Worm (Caenorhabditis elegans) whole organism, late embryonic: ENCODE data around the gene H10E21.5.

ENCODE experiments used
- ama-1 ChIP-seq: fragments of 150-350 bp; optimal IDR thresholded peaks from 2 replicates; lab custom pipeline; 2014
- ceh-19 ChIP-seq: fragments of 200-800 bp; sonication (Bioruptor generic); optimal IDR thresholded peaks from 2 replicates; lab custom pipeline; 2018; ENCODE audit warnings: mild to moderate bottlenecking, missing genetic modification characterization, missing compliant biosample characterization
- ceh-30 ChIP-seq: fragments of 150-350 bp; optimal IDR thresholded peaks from 2 replicates; lab custom pipeline; 2014; ENCODE audit warnings: missing biosample characterization, missing genetic modification characterization
- dve-1 ChIP-seq: sonication (generic microtip); optimal IDR thresholded peaks from 2 replicates; lab custom pipeline; 2017; ENCODE audit warnings: antibody characterized with exemption, mild to moderate bottlenecking, missing genetic modification characterization, missing compliant biosample characterization
- elt-2 ChIP-seq: sonication (generic microtip); optimal IDR thresholded peaks from 2 replicates; lab custom pipeline; 2016; ENCODE audit warnings: missing genetic modification reagents, missing genetic modification characterization, missing compliant biosample characterization
- fkh-10 ChIP-seq: fragments of 150-350 bp; optimal IDR thresholded peaks from 2 replicates; lab custom pipeline; 2014; ENCODE audit warnings: missing biosample characterization, missing genetic modification reagents, missing genetic modification characterization
- sox-2 ChIP-seq: fragments of 200-800 bp; sonication (Bioruptor generic); IDR thresholded peaks from 2 replicates; pipeline ENCODE4 v1.3.6; 2022; ENCODE audit warnings: missing genetic modification reagents, missing genetic modification characterization, missing compliant biosample characterization
- tbx-2 ChIP-seq: sonication (generic microtip); optimal IDR thresholded peaks from 2 replicates; lab custom pipeline; 2016; ENCODE audit warnings: missing genetic modification characterization, missing compliant biosample characterization
- unc-3 ChIP-seq, 2 experiments: fragments of 200-800 bp in 1 of 2; sonication (Bioruptor generic) in 1 of 2; sonication (generic microtip) in 1 of 2; conservative IDR thresholded peaks in 1 of 2; optimal IDR thresholded peaks in 1 of 2; 2 replicates each; pipeline versions ENCODE4 v1.3.6 to Lab custom; 2016 to 2022; ENCODE audit warnings: missing compliant biosample characterization in 2 of 2, missing genetic modification characterization in 2 of 2, missing genetic modification reagents in 1 of 2
- zip-5 ChIP-seq: sonication (generic microtip); optimal IDR thresholded peaks from 2 replicates; lab custom pipeline; 2016; ENCODE audit warnings: missing genetic modification characterization, missing compliant biosample characterization

DNA sequence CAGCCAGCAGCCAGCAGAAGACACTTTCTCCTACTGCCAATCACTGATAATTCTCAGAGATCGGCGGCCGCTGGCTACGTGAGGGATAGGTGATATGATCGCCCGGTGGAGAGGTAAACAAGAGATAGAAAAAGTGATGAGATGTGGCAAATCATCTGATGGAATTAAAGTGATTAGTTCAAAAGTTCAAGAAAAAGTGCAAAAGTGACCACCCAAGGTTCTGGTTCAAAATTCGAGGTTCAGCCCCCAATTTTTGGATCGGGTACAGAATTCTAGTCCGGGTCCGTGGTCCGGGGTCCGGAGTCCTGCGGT lies 41.8 kb upstream of the H10E21.5 start:
- TF ChIP-seq elt-2 = no peak
- TF ChIP-seq ceh-19 (GFP tag; lab: Kevin White, UChicago) = no peak
- TF ChIP-seq ceh-30 (tag; lab: Kevin White, UChicago) = no peak
- TF ChIP-seq ama-1 = no peak
- TF ChIP-seq dve-1 (tag; lab: Kevin White, UChicago) = no peak
- TF ChIP-seq unc-3 (GFP tag; conservative IDR thresholded peaks at IDR 0.05; lab: Robert Waterston, UW) = no peak
- TF ChIP-seq unc-3 (tag; optimal IDR thresholded peaks at IDR 0.05; lab: Kevin White, UChicago) = no peak
- no peak for TF ChIP-seq sox-2 (GFP tag; lab: Robert Waterston, UW)
- no peak for TF ChIP-seq fkh-10 (GFP tag; lab: Kevin White, UChicago)
- no peak for TF ChIP-seq zip-5 (tag; lab: Kevin White, UChicago)
- no peak for TF ChIP-seq tbx-2 (tag; lab: Kevin White, UChicago)
